Fruit fly (Drosophila melanogaster) whole organism, embryonic: ENCODE results near the gene CG13031.
A peak's percentile ranks its signal among the peaks of the same experiment; 100 is the strongest.

Source experiments
- B-H1 ChIP-seq: fragments of 200-800 bp; sonication (Bioruptor generic); IDR thresholded peaks from 3 replicates; pipeline ENCODE4 v1.3.6; 2022; ENCODE audit warnings: missing biosample characterization, missing genetic modification characterization
- CG10274 ChIP-seq: fragments of 200-800 bp; sonication (Bioruptor generic); optimal IDR thresholded peaks from 3 replicates; lab custom pipeline; 2017; ENCODE audit warnings: missing biosample characterization, mild to moderate bottlenecking, missing genetic modification characterization
- CG11085 ChIP-seq: fragments of 200-800 bp; sonication (Bioruptor generic); IDR thresholded peaks from 2 replicates; pipeline ENCODE4 v1.3.6; 2022; ENCODE audit warnings: missing biosample characterization, missing genetic modification characterization
- CG1233 ChIP-seq: fragments of 200-800 bp; sonication (Bioruptor generic); optimal IDR thresholded peaks from 4 replicates; lab custom pipeline; 2018; ENCODE audit warnings: missing biosample characterization, mild to moderate bottlenecking, missing genetic modification characterization
- CG12744 ChIP-seq: fragments of 200-800 bp; sonication (Bioruptor generic); optimal IDR thresholded peaks from 2 replicates; lab custom pipeline; 2016; ENCODE audit warnings: missing biosample characterization, missing genetic modification characterization
- CG1602 ChIP-seq: fragments of 200-800 bp; sonication (Bioruptor generic); optimal IDR thresholded peaks from 3 replicates; lab custom pipeline; 2016; ENCODE audit warnings: missing biosample characterization, missing genetic modification characterization
- CG17802 ChIP-seq: fragments of 200-800 bp; sonication (Bioruptor generic); optimal IDR thresholded peaks from 2 replicates; lab custom pipeline; 2018; ENCODE audit warnings: missing biosample characterization, mild to moderate bottlenecking, missing genetic modification characterization, moderate library complexity
- CG1832 ChIP-seq: fragments of 200-800 bp; sonication (Bioruptor generic); optimal IDR thresholded peaks from 2 replicates; lab custom pipeline; 2017; ENCODE audit warnings: missing biosample characterization, mild to moderate bottlenecking, missing genetic modification characterization, inconsistent platforms
- CG3726 ChIP-seq: fragments of 200-800 bp; sonication (Bioruptor generic); IDR thresholded peaks from 3 replicates; pipeline ENCODE4, ENCODE4 v1.3.6; 2022; ENCODE audit warnings: missing biosample characterization, missing genetic modification characterization
- CG3847 ChIP-seq: fragments of 200-800 bp; sonication (Bioruptor generic); IDR thresholded peaks from 2 replicates; pipeline ENCODE4 v1.3.6; 2022; ENCODE audit warnings: missing biosample characterization, missing genetic modification characterization
- CG4404 ChIP-seq: fragments of 200-800 bp; sonication (Bioruptor generic); IDR thresholded peaks from 2 replicates; pipeline ENCODE4 v1.3.6; 2022; ENCODE audit warnings: missing biosample characterization, missing genetic modification characterization
- CG8944 ChIP-seq: fragments of 200-800 bp; sonication (Bioruptor generic); optimal IDR thresholded peaks from 3 replicates; lab custom pipeline; 2016; ENCODE audit warnings: missing biosample characterization, missing genetic modification characterization
- CG9797 ChIP-seq: fragments of 200-800 bp; sonication (Bioruptor generic); optimal IDR thresholded peaks from 3 replicates; lab custom pipeline; 2018; ENCODE audit warnings: missing biosample characterization, mild to moderate bottlenecking, missing genetic modification characterization
- Fer1 ChIP-seq: fragments of 200-800 bp; sonication (Bioruptor generic); optimal IDR thresholded peaks from 2 replicates; lab custom pipeline; 2017; ENCODE audit warnings: missing biosample characterization, mild to moderate bottlenecking, missing genetic modification characterization
- HmgZ ChIP-seq: fragments of 200-800 bp; sonication (Bioruptor generic); optimal IDR thresholded peaks from 2 replicates; lab custom pipeline; 2018; ENCODE audit warnings: missing biosample characterization, mild to moderate bottlenecking, missing genetic modification characterization
- Nf-YC ChIP-seq: fragments of 200-800 bp; optimal IDR thresholded peaks from 3 replicates; lab custom pipeline; 2019; ENCODE audit warnings: missing biosample characterization, mild to moderate bottlenecking, missing genetic modification characterization, moderate library complexity
- Oaz ChIP-seq: fragments of 200-800 bp; sonication (Bioruptor generic); IDR thresholded peaks from 2 replicates; pipeline ENCODE4 v1.3.6; 2022; ENCODE audit warnings: missing biosample characterization, missing genetic modification characterization
- Poxn ChIP-seq: fragments of 200-800 bp; sonication (Bioruptor generic); IDR thresholded peaks from 2 replicates; pipeline ENCODE4 v1.3.6; 2022; ENCODE audit warnings: missing biosample characterization, missing genetic modification characterization
- Ptx1 ChIP-seq: fragments of 200-800 bp; sonication (Bioruptor generic); IDR thresholded peaks from 2 replicates; pipeline ENCODE4 v1.3.6; 2022; ENCODE audit warnings: missing biosample characterization, missing genetic modification characterization
- Rx ChIP-seq: fragments of 200-800 bp; sonication (Bioruptor generic); IDR thresholded peaks from 2 replicates; pipeline ENCODE4 v1.3.6; 2022; ENCODE audit warnings: missing biosample characterization, missing genetic modification characterization
- Sox102F ChIP-seq: fragments of 200-800 bp; sonication (Bioruptor generic); optimal IDR thresholded peaks from 2 replicates; lab custom pipeline; 2018; ENCODE audit warnings: missing biosample characterization, mild to moderate bottlenecking, missing genetic modification characterization, moderate library complexity
- Sry-δ ChIP-seq: fragments of 200-800 bp; sonication (Bioruptor generic); optimal IDR thresholded peaks from 2 replicates; lab custom pipeline; 2016; ENCODE audit warnings: missing biosample characterization, missing genetic modification characterization
- Xrp1 ChIP-seq: fragments of 200-800 bp; sonication (Bioruptor generic); IDR thresholded peaks from 2 replicates; pipeline ENCODE4 v1.3.6; 2022; ENCODE audit warnings: missing biosample characterization, missing genetic modification characterization
- YL-1 ChIP-seq: fragments of 200-800 bp; sonication (Bioruptor generic); optimal IDR thresholded peaks from 3 replicates; lab custom pipeline; 2017; ENCODE audit warnings: missing biosample characterization, mild to moderate bottlenecking, missing genetic modification characterization
- ab ChIP-seq: fragments of 200-800 bp; sonication (Bioruptor generic); optimal IDR thresholded peaks from 2 replicates; lab custom pipeline; 2016; ENCODE audit warnings: missing biosample characterization, missing genetic modification characterization
- abd-A ChIP-seq: fragments of 200-800 bp; sonication (Bioruptor generic); optimal IDR thresholded peaks from 3 replicates; lab custom pipeline; 2019; ENCODE audit warnings: missing biosample characterization, mild to moderate bottlenecking, missing genetic modification characterization, moderate library complexity
- cad ChIP-seq: fragments of >200 bp; optimal IDR thresholded peaks from 2 replicates; lab custom pipeline; 2017; ENCODE audit warnings: missing biosample characterization, missing genetic modification characterization
- cas ChIP-seq: fragments of 200-800 bp; sonication (Bioruptor generic); IDR thresholded peaks from 2 replicates; pipeline ENCODE4 v1.3.6; 2022; ENCODE audit warnings: missing biosample characterization, missing genetic modification characterization
- cwo ChIP-seq: fragments of 200-800 bp; sonication (Bioruptor generic); optimal IDR thresholded peaks from 3 replicates; lab custom pipeline; 2017; ENCODE audit warnings: missing biosample characterization, missing genetic modification characterization, mild to moderate bottlenecking, moderate library complexity, missing genetic modification reagents
- dati ChIP-seq: fragments of 200-800 bp; sonication (Bioruptor generic); IDR thresholded peaks from 2 replicates; pipeline ENCODE4 v1.3.6; 2022; ENCODE audit warnings: missing biosample characterization, missing genetic modification characterization
- dimm ChIP-seq: fragments of 200-800 bp; sonication (Bioruptor generic); IDR thresholded peaks from 2 replicates; pipeline ENCODE4 v1.3.6; 2022; ENCODE audit warnings: missing biosample characterization, missing genetic modification characterization
- esg ChIP-seq: fragments of 200-800 bp; sonication (Bioruptor generic); conservative IDR thresholded peaks from 2 replicates; pipeline ENCODE4 v1.3.6; 2022; ENCODE audit warnings: missing biosample characterization, missing genetic modification characterization
- ewg ChIP-seq: fragments of 200-800 bp; sonication (Bioruptor generic); optimal IDR thresholded peaks from 3 replicates; lab custom pipeline; 2017; ENCODE audit warnings: mild to moderate bottlenecking, missing biosample characterization, missing genetic modification reagents, missing genetic modification characterization
- fd96Cb ChIP-seq: fragments of 200-800 bp; sonication (Bioruptor generic); optimal IDR thresholded peaks from 2 replicates; lab custom pipeline; 2018; ENCODE audit warnings: missing biosample characterization, mild to moderate bottlenecking, missing genetic modification characterization, moderate library complexity
- gcm ChIP-seq: fragments of 200-800 bp; sonication (Bioruptor generic); optimal IDR thresholded peaks from 2 replicates; lab custom pipeline; 2019; ENCODE audit warnings: missing biosample characterization, mild to moderate bottlenecking, missing genetic modification characterization, moderate library complexity
- gem ChIP-seq: fragments of 200-800 bp; sonication (Bioruptor generic); optimal IDR thresholded peaks from 2 replicates; lab custom pipeline; 2019; ENCODE audit warnings: missing biosample characterization, mild to moderate bottlenecking, missing genetic modification characterization, moderate library complexity
- gsb-n ChIP-seq: fragments of 200-800 bp; sonication (Bioruptor generic); optimal IDR thresholded peaks from 3 replicates; lab custom pipeline; 2018; ENCODE audit warnings: missing biosample characterization, mild to moderate bottlenecking, missing genetic modification characterization
- lola ChIP-seq, 3 experiments: fragments of >200 bp in 2 of 3; fragments of 200-800 bp in 1 of 3; sonication (Bioruptor generic) in 1 of 3; optimal IDR thresholded peaks; 2 replicates each; lab custom pipeline; 2017 to 2019; ENCODE audit warnings: missing biosample characterization in 3 of 3, missing genetic modification characterization in 3 of 3, mild to moderate bottlenecking in 1 of 3, moderate library complexity in 1 of 3
- mam ChIP-seq: fragments of 200-800 bp; sonication (Bioruptor generic); optimal IDR thresholded peaks from 3 replicates; lab custom pipeline; 2016; ENCODE audit warnings: missing biosample characterization, missing genetic modification characterization
- nau ChIP-seq: fragments of 200-800 bp; sonication (Bioruptor generic); optimal IDR thresholded peaks from 3 replicates; lab custom pipeline; 2017; ENCODE audit warnings: missing biosample characterization, mild to moderate bottlenecking, missing genetic modification characterization, missing genetic modification reagents
- nerfin-1 ChIP-seq: fragments of 200-800 bp; sonication (Bioruptor generic); optimal IDR thresholded peaks from 3 replicates; lab custom pipeline; 2019; ENCODE audit warnings: missing biosample characterization, mild to moderate bottlenecking, missing genetic modification characterization, moderate library complexity
- nmo ChIP-seq: fragments of 200-800 bp; sonication (Bioruptor generic); optimal IDR thresholded peaks from 2 replicates; lab custom pipeline; 2018; ENCODE audit warnings: missing biosample characterization, mild to moderate bottlenecking, missing genetic modification characterization, moderate library complexity
- p53 ChIP-seq: fragments of 200-800 bp; sonication (Bioruptor generic); optimal IDR thresholded peaks from 2 replicates; lab custom pipeline; 2016; ENCODE audit warnings: missing biosample characterization, missing genetic modification characterization
- row ChIP-seq: fragments of 200-800 bp; sonication (Bioruptor generic); IDR thresholded peaks from 3 replicates; pipeline ENCODE4 v1.3.6; 2022; ENCODE audit warnings: missing biosample characterization, missing genetic modification characterization
- ssp ChIP-seq: fragments of 200-800 bp; sonication (Bioruptor generic); IDR thresholded peaks from 2 replicates; pipeline ENCODE4 v1.3.6; 2022; ENCODE audit warnings: missing biosample characterization, missing genetic modification characterization
- sug ChIP-seq: fragments of 200-800 bp; optimal IDR thresholded peaks from 2 replicates; lab custom pipeline; 2019; ENCODE audit warnings: missing biosample characterization, mild to moderate bottlenecking, missing genetic modification characterization, moderate library complexity
- yki ChIP-seq: fragments of >200 bp; optimal IDR thresholded peaks from 3 replicates; lab custom pipeline; 2018
- zen ChIP-seq: fragments of 200-800 bp; sonication (Bioruptor generic); optimal IDR thresholded peaks from 3 replicates; lab custom pipeline; 2018; ENCODE audit warnings: missing biosample characterization, mild to moderate bottlenecking, missing genetic modification characterization, moderate library complexity
- zfh1 ChIP-seq: fragments of 200-800 bp; sonication (Bioruptor generic); IDR thresholded peaks from 3 replicates; pipeline ENCODE4 v1.3.6; 2022; ENCODE audit warnings: missing biosample characterization, missing genetic modification characterization

CG13031 gene

dm6 chr3L:16711430-16712228 is 13.0 kb upstream of the CG13031 start, which contains the start of the genes CG43954, Lasp and Dab:
CG43954 (minus strand) TSS chr3L:16711677.
Lasp (minus strand) TSS chr3L:16711677.
Dab (plus strand) TSS chr3L:16712126.
- TF ChIP-seq CG4404 (GFP tag; lab: Robert Waterston, UW) = no peak
- TF ChIP-seq CG3847 (GFP tag; lab: Robert Waterston, UW) = peak; percentile 43; the same call in 1 of the 2 replicates
- no peak for TF ChIP-seq gcm (GFP tag; lab: Kevin White, UChicago)
- TF ChIP-seq Sry-δ (GFP tag; lab: Kevin White, UChicago) = peak; percentile 49
- no peak for TF ChIP-seq yki (lab: Kevin White, UChicago)
- peak; percentile 2 for TF ChIP-seq cwo (GFP tag; lab: Kevin White, UChicago)
- TF ChIP-seq CG9797 (GFP tag; lab: Kevin White, UChicago) = peak; percentile 97
- peak; percentile 21; the same call in 1 of the 3 replicates for TF ChIP-seq zfh1 (GFP tag; lab: Robert Waterston, UW)
- TF ChIP-seq Oaz = no peak
- TF ChIP-seq sug = peak; percentile 52
- peak; percentile 22; the same call in 1 of the 3 replicates for TF ChIP-seq row (GFP tag; lab: Robert Waterston, UW)
- TF ChIP-seq CG11085 (GFP tag; lab: Robert Waterston, UW) = no peak
- TF ChIP-seq HmgZ (tag; lab: Kevin White, UChicago) = peak; percentile 51
- no peak for TF ChIP-seq CG3726
- TF ChIP-seq gsb-n (tag; lab: Kevin White, UChicago) = peak; percentile 40
- TF ChIP-seq esg = no peak
- TF ChIP-seq dati = no peak
- TF ChIP-seq cas (GFP tag; lab: Robert Waterston, UW) = peak; percentile 46; the same call in 1 of the 2 replicates
- TF ChIP-seq Poxn = no peak
- peak; percentile 5 for TF ChIP-seq nerfin-1 (tag; lab: Kevin White, UChicago)
- no peak for TF ChIP-seq Xrp1 (GFP tag; lab: Robert Waterston, UW)
- no peak; the same call in 2 of the 3 replicates for TF ChIP-seq B-H1 (GFP tag; lab: Robert Waterston, UW)
- TF ChIP-seq CG8944 (GFP tag; lab: Kevin White, UChicago) = no peak
- peak; percentile 69 for TF ChIP-seq ewg
- TF ChIP-seq abd-A = peak; percentile 30
- peak; percentile 51 for TF ChIP-seq nmo (GFP tag; lab: Kevin White, UChicago)
- TF ChIP-seq CG17802 (tag; lab: Kevin White, UChicago) = no peak
- TF ChIP-seq CG1832 = no peak
- peak; percentile 59 for TF ChIP-seq Fer1 (GFP tag; lab: Kevin White, UChicago)
- TF ChIP-seq Sox102F = no peak
- no peak for TF ChIP-seq ab
- no peak for TF ChIP-seq dimm (GFP tag; lab: Robert Waterston, UW)
- TF ChIP-seq CG10274 (GFP tag; lab: Kevin White, UChicago) = no peak
- TF ChIP-seq Rx (GFP tag; lab: Robert Waterston, UW) = no peak
- peak; percentile 36 for TF ChIP-seq CG12744 (GFP tag; lab: Kevin White, UChicago)
- no peak for TF ChIP-seq CG1602 (GFP tag; lab: Kevin White, UChicago)
- no peak for TF ChIP-seq mam (GFP tag; lab: Kevin White, UChicago)
- TF ChIP-seq nau (GFP tag; lab: Kevin White, UChicago) = peak; percentile 36
- peak; percentile 62 for TF ChIP-seq cad (GFP tag; lab: Kevin White, UChicago)
- TF ChIP-seq YL-1 (GFP tag; lab: Kevin White, UChicago) = peak; percentile 40
- no peak for TF ChIP-seq p53 (GFP tag; lab: Kevin White, UChicago)
- TF ChIP-seq zen (tag; lab: Kevin White, UChicago) = no peak
- no peak for TF ChIP-seq ssp (GFP tag; lab: Robert Waterston, UW)
- no peak for TF ChIP-seq Ptx1
- no peak for TF ChIP-seq gem (tag; lab: Kevin White, UChicago)
- no peak for TF ChIP-seq fd96Cb
- peak; percentile 8 for TF ChIP-seq Nf-YC
- TF ChIP-seq CG1233 (GFP tag; lab: Kevin White, UChicago) = peak; percentile 16
- TF ChIP-seq lola (GFP tag; optimal IDR thresholded peaks at IDR 0.05; lab: Kevin White, UChicago) = no peak
